Worm (Caenorhabditis elegans) whole organism, young adult: ENCODE results near the gene srw-68.

Experiments
- B0019.2 ChIP-seq: fragments of 200-800 bp; sonication (Bioruptor generic); conservative IDR thresholded peaks from 2 replicates; pipeline ENCODE4 v1.3.6; 2022; ENCODE audit warnings: missing genetic modification reagents, missing genetic modification characterization, missing compliant biosample characterization
- B0336.3 ChIP-seq: fragments of 200-800 bp; sonication (Bioruptor generic); IDR thresholded peaks from 2 replicates; pipeline ENCODE4 v1.3.6; 2022; ENCODE audit warnings: missing genetic modification characterization, missing compliant biosample characterization
- C06A6.2 ChIP-seq: fragments of 200-800 bp; sonication (Bioruptor generic); conservative IDR thresholded peaks from 2 replicates; pipeline ENCODE4 v1.3.6; 2022; ENCODE audit warnings: missing genetic modification characterization, missing compliant biosample characterization
- C17E4.6 ChIP-seq: fragments of 200-800 bp; sonication (Bioruptor generic); IDR thresholded peaks from 2 replicates; pipeline ENCODE4 v1.3.6; 2022; ENCODE audit warnings: missing genetic modification reagents, missing genetic modification characterization, missing compliant biosample characterization
- F22D6.2 ChIP-seq: sonication (generic microtip); optimal IDR thresholded peaks from 2 replicates; lab custom pipeline; 2016; ENCODE audit warnings: mild to moderate bottlenecking, missing genetic modification characterization, missing compliant biosample characterization
- F33H1.4 ChIP-seq: fragments of 200-800 bp; sonication (Bioruptor generic); IDR thresholded peaks from 2 replicates; pipeline ENCODE4 v1.3.6; 2022; ENCODE audit warnings: missing genetic modification reagents, missing genetic modification characterization, missing compliant biosample characterization
- F37B4.10 ChIP-seq: fragments of 200-800 bp; sonication (Bioruptor generic); IDR thresholded peaks from 2 replicates; pipeline ENCODE4 v1.3.6; 2022; ENCODE audit warnings: missing genetic modification characterization, missing compliant biosample characterization
- K12H6.12 ChIP-seq: fragments of 200-800 bp; sonication (Bioruptor generic); optimal IDR thresholded peaks from 2 replicates; lab custom pipeline; 2018; ENCODE audit warnings: mild to moderate bottlenecking, missing genetic modification characterization, missing compliant biosample characterization
- Y53F4B.3 ChIP-seq: fragments of 200-800 bp; sonication (Bioruptor generic); IDR thresholded peaks from 2 replicates; pipeline ENCODE4 v1.3.6; 2022; ENCODE audit warnings: missing genetic modification reagents, missing genetic modification characterization, missing compliant biosample characterization
- Y53G8AR.9 ChIP-seq: fragments of 200-800 bp; sonication (Bioruptor generic); conservative IDR thresholded peaks from 2 replicates; pipeline ENCODE4 v1.3.6; 2022; ENCODE audit warnings: missing genetic modification reagents, missing genetic modification characterization, missing compliant biosample characterization
- Y67H2A.10 ChIP-seq: fragments of 200-800 bp; sonication (Bioruptor generic); conservative IDR thresholded peaks from 2 replicates; pipeline ENCODE4 v1.3.6; 2022; ENCODE audit warnings: missing genetic modification reagents, missing genetic modification characterization, missing compliant biosample characterization
- Y79H2A.3 ChIP-seq: fragments of 200-800 bp; sonication (Bioruptor generic); conservative IDR thresholded peaks from 2 replicates; pipeline ENCODE4 v1.3.6; 2022; ENCODE audit warnings: missing genetic modification reagents, missing genetic modification characterization, missing compliant biosample characterization
- Y95B8A.8 ChIP-seq: fragments of 200-800 bp; sonication (Bioruptor generic); IDR thresholded peaks from 2 replicates; pipeline ENCODE4 v1.3.6; 2022; ENCODE audit warnings: missing genetic modification reagents, missing genetic modification characterization, missing compliant biosample characterization
- ZK185.1 ChIP-seq: sonication (generic microtip); optimal IDR thresholded peaks from 2 replicates; lab custom pipeline; 2016; ENCODE audit warnings: mild to moderate bottlenecking, missing genetic modification characterization, missing compliant biosample characterization; ENCODE audit not compliant: poor library complexity, severe bottlenecking
- ama-1 ChIP-seq, 3 experiments: fragments of 150-350 bp in 1 of 3; sonication (generic microtip) in 2 of 3; optimal IDR thresholded peaks; 2 replicates each; lab custom pipeline; 2014 to 2018; ENCODE audit warnings: missing biosample characterization in 2 of 3, missing genetic modification characterization in 2 of 3, missing genetic modification reagents in 2 of 3
- aptf-2 ChIP-seq: fragments of 200-800 bp; sonication (Bioruptor generic); conservative IDR thresholded peaks from 2 replicates; pipeline ENCODE4 v1.3.6; 2022; ENCODE audit warnings: missing genetic modification reagents, missing genetic modification characterization, missing compliant biosample characterization
- aptf-3 ChIP-seq: fragments of 200-800 bp; sonication (Bioruptor generic); IDR thresholded peaks from 2 replicates; pipeline ENCODE4 v1.3.6; 2022; ENCODE audit warnings: missing genetic modification characterization, missing compliant biosample characterization
- athp-1 ChIP-seq: sonication (generic microtip); optimal IDR thresholded peaks from 2 replicates; lab custom pipeline; 2017; ENCODE audit warnings: mild to moderate bottlenecking, missing genetic modification characterization, missing compliant biosample characterization
- attf-5 ChIP-seq: fragments of 200-800 bp; sonication (Bioruptor generic); optimal IDR thresholded peaks from 2 replicates; lab custom pipeline; 2018; ENCODE audit warnings: mild to moderate bottlenecking, missing genetic modification characterization, missing compliant biosample characterization
- attf-6 ChIP-seq: fragments of 200-800 bp; sonication (Bioruptor generic); IDR thresholded peaks from 2 replicates; pipeline ENCODE4 v1.3.6; 2022; ENCODE audit warnings: missing genetic modification reagents, missing genetic modification characterization, missing compliant biosample characterization
- ccch-3 ChIP-seq: fragments of 200-800 bp; sonication (Bioruptor generic); optimal IDR thresholded peaks from 2 replicates; lab custom pipeline; 2018; ENCODE audit warnings: mild to moderate bottlenecking, missing genetic modification characterization, missing compliant biosample characterization
- ceh-27 ChIP-seq: fragments of 200-800 bp; sonication (Bioruptor generic); optimal IDR thresholded peaks from 2 replicates; lab custom pipeline; 2018; ENCODE audit warnings: mild to moderate bottlenecking, missing genetic modification characterization, moderate library complexity, missing compliant biosample characterization
- ceh-40 ChIP-seq: fragments of 200-800 bp; sonication (Bioruptor generic); IDR thresholded peaks from 2 replicates; pipeline ENCODE4 v1.3.6; 2022; ENCODE audit warnings: missing genetic modification characterization, missing compliant biosample characterization
- ceh-79 ChIP-seq: sonication (generic microtip); optimal IDR thresholded peaks from 2 replicates; lab custom pipeline; 2017; ENCODE audit warnings: mild to moderate bottlenecking, missing genetic modification characterization, missing compliant biosample characterization
- chd-7 ChIP-seq: sonication (generic microtip); optimal IDR thresholded peaks from 2 replicates; lab custom pipeline; 2016; ENCODE audit warnings: mild to moderate bottlenecking, missing genetic modification characterization, moderate library complexity, missing compliant biosample characterization
- die-1 ChIP-seq: sonication (generic microtip); optimal IDR thresholded peaks from 2 replicates; lab custom pipeline; 2016; ENCODE audit warnings: missing genotype, mild to moderate bottlenecking, missing genetic modification characterization, missing compliant biosample characterization
- dox-1 ChIP-seq: fragments of 200-800 bp; sonication (Bioruptor generic); IDR thresholded peaks from 2 replicates; pipeline ENCODE4 v1.3.6; 2022; ENCODE audit warnings: missing genetic modification reagents, missing genetic modification characterization, missing compliant biosample characterization
- efl-1 ChIP-seq: fragments of 150-350 bp; optimal IDR thresholded peaks from 2 replicates; lab custom pipeline; 2014; ENCODE audit warnings: missing biosample characterization, missing genetic modification reagents, missing genetic modification characterization
- him-1 ChIP-seq: sonication (generic microtip); optimal IDR thresholded peaks from 2 replicates; lab custom pipeline; 2016; ENCODE audit warnings: missing genotype, missing genetic modification reagents, missing genetic modification characterization, missing compliant biosample characterization
- hrde-1 ChIP-seq: sonication (generic microtip); optimal IDR thresholded peaks from 2 replicates; lab custom pipeline; 2016; ENCODE audit warnings: missing genetic modification characterization, mild to moderate bottlenecking, missing compliant biosample characterization, moderate library complexity, missing genotype, missing genetic modification reagents, borderline replicate concordance
- let-526 ChIP-seq: fragments of 200-800 bp; sonication (Bioruptor generic); IDR thresholded peaks from 2 replicates; pipeline ENCODE4 v1.3.6; 2022; ENCODE audit warnings: missing genetic modification reagents, missing genetic modification characterization, missing compliant biosample characterization
- let-607 ChIP-seq, 2 experiments: fragments of 200-800 bp in 1 of 2; sonication (Bioruptor generic) in 1 of 2; sonication (generic microtip) in 1 of 2; optimal IDR thresholded peaks; 2 replicates each; lab custom pipeline; 2016 to 2018; ENCODE audit warnings: mild to moderate bottlenecking in 2 of 2, missing compliant biosample characterization in 2 of 2, missing genetic modification characterization in 2 of 2, moderate library complexity in 2 of 2, missing genotype in 1 of 2
- lin-40 ChIP-seq: sonication (generic microtip); optimal IDR thresholded peaks from 2 replicates; lab custom pipeline; 2016; ENCODE audit warnings: missing genetic modification characterization, mild to moderate bottlenecking, missing compliant biosample characterization, missing genotype, missing genetic modification reagents
- lin-54 ChIP-seq: fragments of 200-800 bp; sonication (Bioruptor generic); optimal IDR thresholded peaks from 2 replicates; lab custom pipeline; 2018; ENCODE audit warnings: mild to moderate bottlenecking, missing genetic modification characterization, missing compliant biosample characterization
- lsl-1 ChIP-seq: fragments of 200-800 bp; sonication (Bioruptor generic); optimal IDR thresholded peaks from 2 replicates; lab custom pipeline; 2018; ENCODE audit warnings: mild to moderate bottlenecking, missing genetic modification characterization, moderate library complexity, missing compliant biosample characterization
- lsy-27 ChIP-seq: sonication (generic microtip); optimal IDR thresholded peaks from 2 replicates; lab custom pipeline; 2017; ENCODE audit warnings: missing genetic modification characterization, mild to moderate bottlenecking, missing compliant biosample characterization, antibody characterized with exemption, missing genotype, borderline replicate concordance; ENCODE audit not compliant: insufficient read depth
- mxl-1 ChIP-seq: sonication (generic microtip); optimal IDR thresholded peaks from 2 replicates; lab custom pipeline; 2016; ENCODE audit warnings: missing genetic modification characterization, missing compliant biosample characterization
- pbrm-1 ChIP-seq: fragments of 200-800 bp; sonication (Bioruptor generic); IDR thresholded peaks from 2 replicates; pipeline ENCODE4 v1.3.6; 2022; ENCODE audit warnings: missing genetic modification reagents, missing genetic modification characterization, missing compliant biosample characterization
- rec-8 ChIP-seq, 2 experiments: sonication (generic microtip); optimal IDR thresholded peaks; 2 replicates each; lab custom pipeline; 2016; ENCODE audit warnings: mild to moderate bottlenecking in 2 of 2, missing genetic modification characterization in 2 of 2, missing genetic modification reagents in 2 of 2, missing genotype in 2 of 2, missing biosample characterization in 1 of 2, missing compliant biosample characterization in 1 of 2, moderate library complexity in 1 of 2
- sdz-38 ChIP-seq: sonication (generic microtip); optimal IDR thresholded peaks from 2 replicates; lab custom pipeline; 2016; ENCODE audit warnings: missing genotype, missing genetic modification characterization, missing compliant biosample characterization
- tbp1 ChIP-seq: fragments of 200-800 bp; sonication (Bioruptor generic); optimal IDR thresholded peaks from 2 replicates; lab custom pipeline; 2018; ENCODE audit warnings: mild to moderate bottlenecking, missing genetic modification characterization, missing compliant biosample characterization
- zim-3 ChIP-seq: sonication (generic microtip); optimal IDR thresholded peaks from 2 replicates; lab custom pipeline; 2017; ENCODE audit warnings: mild to moderate bottlenecking, missing genetic modification characterization, moderate library complexity, missing compliant biosample characterization
- ztf-28 ChIP-seq: fragments of 200-800 bp; sonication (Bioruptor generic); IDR thresholded peaks from 2 replicates; pipeline ENCODE4 v1.3.6; 2022; ENCODE audit warnings: missing genetic modification reagents, missing genetic modification characterization, missing compliant biosample characterization
- ztf-3 ChIP-seq: fragments of 200-800 bp; sonication (Bioruptor generic); optimal IDR thresholded peaks from 2 replicates; lab custom pipeline; 2018; ENCODE audit warnings: mild to moderate bottlenecking, missing genetic modification characterization, missing compliant biosample characterization

The srw-68 gene

ce11 chrV:7434805-7435363 is 8.4 kb upstream of the srw-68 start (continued):
- TF ChIP-seq attf-6 (GFP tag; lab: Robert Waterston, UW) (no peak), lsl-1 (GFP tag; lab: Kevin White, UChicago) (no peak), die-1 (no peak), Y95B8A.8 (no peak), C06A6.2 (GFP tag; lab: Robert Waterston, UW) (no peak), ceh-79 (tag; lab: Kevin White, UChicago) (no peak), K12H6.12 (tag; lab: Kevin White, UChicago) (peak; percentile 50), Y79H2A.3 (GFP tag; lab: Robert Waterston, UW) (no peak), sdz-38 (tag; lab: Kevin White, UChicago) (no peak), ccch-3 (GFP tag; lab: Kevin White, UChicago) (no peak), rec-8 (tag; optimal IDR thresholded peaks at IDR 0.05; lab: Kevin White, UChicago) (no peak), Y53F4B.3 (GFP tag; lab: Robert Waterston, UW) (no peak), pbrm-1 (no peak), attf-5 (GFP tag; lab: Kevin White, UChicago) (peak; percentile 32), Y53G8AR.9 (GFP tag; lab: Robert Waterston, UW) (peak; percentile 36; the same call in 1 of the 2 replicates), lin-54 (GFP tag; lab: Kevin White, UChicago) (peak; percentile 9), him-1 (tag; lab: Kevin White, UChicago) (no peak), F22D6.2 (tag; lab: Kevin White, UChicago) (no peak), lin-40 (tag; lab: Kevin White, UChicago) (peak; percentile 26), aptf-2 (GFP tag; lab: Robert Waterston, UW) (no peak), ama-1 (optimal IDR thresholded peaks at IDR 0.05; lab: Kevin White, UChicago) (peak; percentile 67), ama-1 (GFP tag; optimal IDR thresholded peaks at IDR 0.05; lab: Kevin White, UChicago) (no peak)

ce11 chrV:7432441-7433146 is 6.1 kb upstream of the srw-68 start:
- TF ChIP-seq mxl-1 (tag; lab: Kevin White, UChicago) (peak; percentile 4), F33H1.4 (no peak), rec-8 (tag; optimal IDR thresholded peaks at IDR 0.05; lab: Kevin White, UChicago) (no peak), B0336.3 (GFP tag; lab: Robert Waterston, UW) (peak; percentile 67), die-1 (no peak), tbp1 (GFP tag; lab: Kevin White, UChicago) (peak; percentile 38), lsy-27 (no peak), Y53F4B.3 (GFP tag; lab: Robert Waterston, UW) (no peak), efl-1 (GFP tag; lab: Kevin White, UChicago) (no peak), ztf-3 (GFP tag; lab: Kevin White, UChicago) (peak; percentile 22), chd-7 (tag; lab: Kevin White, UChicago) (peak; percentile 82), ceh-40 (GFP tag; lab: Robert Waterston, UW) (0 out of 2 replicates have a peak, but pooled peaks have one; percentile 6), let-526 (GFP tag; lab: Robert Waterston, UW) (no peak), hrde-1 (tag; lab: Kevin White, UChicago) (no peak), C17E4.6 (no peak), ZK185.1 (peak; percentile 17), aptf-3 (GFP tag; lab: Robert Waterston, UW) (no peak), Y67H2A.10 (no peak), ama-1 (optimal IDR thresholded peaks at IDR 0.05; lab: Kevin White, UChicago) (peak; percentile 88), ama-1 (GFP tag; optimal IDR thresholded peaks at IDR 0.05; lab: Kevin White, UChicago) (no peak), ztf-28 (GFP tag; lab: Robert Waterston, UW) (no peak), athp-1 (tag; lab: Kevin White, UChicago) (peak; percentile 46), zim-3 (tag; lab: Kevin White, UChicago) (peak; percentile 65), C06A6.2 (GFP tag; lab: Robert Waterston, UW) (peak; percentile 59), B0019.2 (no peak), F37B4.10 (GFP tag; lab: Robert Waterston, UW) (no peak), dox-1 (GFP tag; lab: Robert Waterston, UW) (peak; percentile 65), ccch-3 (GFP tag; lab: Kevin White, UChicago) (no peak), let-607 (tag; optimal IDR thresholded peaks at IDR 0.05; lab: Kevin White, UChicago) (peak in 1 of 2 experiments; percentile 42), ceh-27 (GFP tag; lab: Kevin White, UChicago) (peak; percentile 9)
